Worm (Caenorhabditis elegans): Measurements from ENCODE around the gene tra-4.
A peak's percentile ranks its signal among the peaks of the same experiment; 100 is the strongest.

Gene tra-4

DNA sequence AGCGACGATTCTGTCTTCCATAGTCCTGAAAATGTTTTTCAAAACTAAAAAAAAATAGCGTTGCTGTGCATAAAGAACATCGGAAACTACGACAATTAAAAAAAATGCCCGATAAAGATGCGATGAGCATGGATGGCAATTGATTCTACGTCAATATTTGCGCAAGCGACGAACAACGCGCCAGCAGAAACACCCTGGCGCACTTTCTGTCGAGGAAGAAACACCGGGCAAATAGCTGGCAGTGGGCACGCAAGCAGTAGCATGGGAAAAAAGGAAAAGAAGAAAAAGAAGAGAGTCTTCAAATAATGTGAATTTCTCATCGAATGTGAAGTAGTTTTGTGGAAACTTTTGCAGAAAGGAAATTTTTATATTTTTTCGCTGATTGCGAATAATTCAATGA, 47.8 kb downstream of the tra-4 start, which contains the start of gene C14A11.9 (continued):
- TF ChIP-seq ceh-27 (GFP tag; optimal IDR thresholded peaks at IDR 0.05), result peak; percentile 84
- no peak for TF ChIP-seq hrde-1 (tag; optimal IDR thresholded peaks at IDR 0.05; ENCODE audit: borderline replicate concordance)
- peak; percentile 63 for TF ChIP-seq madf-10 (tag; optimal IDR thresholded peaks at IDR 0.05)
- no peak for TF ChIP-seq aptf-3 (GFP tag; IDR thresholded peaks at IDR 0.05)
- no peak for TF ChIP-seq F55B11.4 (tag; optimal IDR thresholded peaks at IDR 0.05; ENCODE audit: borderline replicate concordance, insufficient read depth)
- no peak for TF ChIP-seq hlh-26 (GFP tag; conservative IDR thresholded peaks at IDR 0.05)
- no peak for TF ChIP-seq B0019.2 (GFP tag; conservative IDR thresholded peaks at IDR 0.05)
- TF ChIP-seq repo-1 (tag; optimal IDR thresholded peaks at IDR 0.05), result no peak
- no peak; the same call in 1 of the 2 replicates for TF ChIP-seq B0336.3 (GFP tag; IDR thresholded peaks at IDR 0.05)
- 0 out of 2 replicates have a peak, but pooled peaks have one; percentile 35 for TF ChIP-seq cebp-2 (GFP tag; IDR thresholded peaks at IDR 0.05)
- TF ChIP-seq bed-2 (GFP tag; IDR thresholded peaks at IDR 0.05), result no peak
- no peak for TF ChIP-seq zim-3 (tag; optimal IDR thresholded peaks at IDR 0.05)
- TF ChIP-seq lsy-27 (tag; optimal IDR thresholded peaks at IDR 0.05; ENCODE audit: borderline replicate concordance, insufficient read depth), result no peak
- no peak for TF ChIP-seq madf-8 (GFP tag; conservative IDR thresholded peaks at IDR 0.05)
- no peak for TF ChIP-seq Y79H2A.3 (GFP tag; conservative IDR thresholded peaks at IDR 0.05)
- no peak; the same call in none of the 2 replicates for TF ChIP-seq hmg-1.2 (GFP tag; IDR thresholded peaks at IDR 0.05)
- peak; percentile 81 for TF ChIP-seq atf-7 (tag; optimal IDR thresholded peaks at IDR 0.05)
- peak; percentile 63 for TF ChIP-seq ets-4 (GFP tag; optimal IDR thresholded peaks at IDR 0.05)
- TF ChIP-seq T07F8.4 (tag; optimal IDR thresholded peaks at IDR 0.05), result no peak
- TF ChIP-seq him-1 (tag; optimal IDR thresholded peaks at IDR 0.05), result no peak
- TF ChIP-seq egrh-3 (GFP tag; IDR thresholded peaks at IDR 0.05), result 0 out of 2 replicates have a peak, but pooled peaks have one; percentile 24
- TF ChIP-seq athp-1 (tag; optimal IDR thresholded peaks at IDR 0.05), result no peak
- no peak for TF ChIP-seq ztf-28 (GFP tag; IDR thresholded peaks at IDR 0.05)
- TF ChIP-seq ztf-22 (GFP tag; optimal IDR thresholded peaks at IDR 0.05), result peak; percentile 53
- no peak for TF ChIP-seq ama-1 (optimal IDR thresholded peaks at IDR 0.05)
- no peak for TF ChIP-seq ama-1 (GFP tag; optimal IDR thresholded peaks at IDR 0.05)
- no peak for TF ChIP-seq rpc-1 (optimal IDR thresholded peaks at IDR 0.05)
- TF ChIP-seq rpc-1 (tag; optimal IDR thresholded peaks at IDR 0.05), result no peak
- no peak; the same call in 1 of the 2 replicates for TF ChIP-seq F33H1.4 (GFP tag; IDR thresholded peaks at IDR 0.05)
- peak; percentile 71; the same call in 1 of the 2 replicates for TF ChIP-seq egl-44 (GFP tag; IDR thresholded peaks at IDR 0.05)
- TF ChIP-seq dpff-1 (tag; optimal IDR thresholded peaks at IDR 0.05), result no peak
- TF ChIP-seq ztf-26 (tag; optimal IDR thresholded peaks at IDR 0.05), result peak; percentile 85
- TF ChIP-seq nfya-2 (GFP tag; IDR thresholded peaks at IDR 0.05), result no peak
- TF ChIP-seq F23B12.7 (tag; optimal IDR thresholded peaks at IDR 0.05; ENCODE audit: insufficient read depth), result peak; percentile 22
- TF ChIP-seq lin-35 (GFP tag; optimal IDR thresholded peaks at IDR 0.05), result peak in 1 of 3 experiments; percentile 88
- peak; percentile 3 for TF ChIP-seq dpl-1 (GFP tag; optimal IDR thresholded peaks at IDR 0.05)
- peak; percentile 90 for TF ChIP-seq nhr-80 (tag; optimal IDR thresholded peaks at IDR 0.05)
- TF ChIP-seq ztf-3 (GFP tag; optimal IDR thresholded peaks at IDR 0.05), result no peak
- no peak for TF ChIP-seq lag-1 (GFP tag; IDR thresholded peaks at IDR 0.05)
- no peak for TF ChIP-seq F52B5.7 (tag; optimal IDR thresholded peaks at IDR 0.05)
- TF ChIP-seq nhr-120 (GFP tag; IDR thresholded peaks at IDR 0.05), result no peak
- TF ChIP-seq let-526 (GFP tag; IDR thresholded peaks at IDR 0.05), result no peak
- peak; percentile 94 for TF ChIP-seq K11D2.4 (GFP tag; IDR thresholded peaks at IDR 0.05)
- no peak for TF ChIP-seq lin-26 (GFP tag; IDR thresholded peaks at IDR 0.05)
- no peak for TF ChIP-seq madf-6 (GFP tag; IDR thresholded peaks at IDR 0.05)
- TF ChIP-seq K12H6.12 (tag; optimal IDR thresholded peaks at IDR 0.05), result peak; percentile 74
- TF ChIP-seq mes-4 (tag; optimal IDR thresholded peaks at IDR 0.05), result no peak
- TF ChIP-seq somi-1 (GFP tag; optimal IDR thresholded peaks at IDR 0.05), result peak; percentile 79
- no peak for TF ChIP-seq F10E7.11 (tag; optimal IDR thresholded peaks at IDR 0.05)
- peak; percentile 87 for TF ChIP-seq gei-17 (GFP tag; optimal IDR thresholded peaks at IDR 0.05)

All from whole organism, young adult.